Worm (Caenorhabditis elegans) whole organism, late embryonic: Measurements from ENCODE around the gene acs-5.

Source experiments
- C08G9.2 ChIP-seq: sonication (generic microtip); optimal IDR thresholded peaks from 2 replicates; lab custom pipeline; 2016; ENCODE audit warnings: mild to moderate bottlenecking, missing genetic modification characterization, moderate library complexity, missing compliant biosample characterization
- F13H6.1 ChIP-seq: sonication (generic microtip); optimal IDR thresholded peaks from 2 replicates; lab custom pipeline; 2016; ENCODE audit warnings: missing genetic modification characterization, missing compliant biosample characterization
- K09A11.1 ChIP-seq: sonication (generic microtip); optimal IDR thresholded peaks from 2 replicates; lab custom pipeline; 2017; ENCODE audit warnings: antibody characterized with exemption, mild to moderate bottlenecking, missing genetic modification characterization, missing compliant biosample characterization; ENCODE audit not compliant: insufficient read depth
- Y22D7AL.16 ChIP-seq: sonication (generic microtip); optimal IDR thresholded peaks from 2 replicates; lab custom pipeline; 2016; ENCODE audit warnings: missing genetic modification characterization, missing compliant biosample characterization
- ceh-14 ChIP-seq: sonication (generic microtip); optimal IDR thresholded peaks from 2 replicates; lab custom pipeline; 2016; ENCODE audit warnings: missing genotype, missing genetic modification characterization, missing compliant biosample characterization
- ceh-19 ChIP-seq: fragments of 200-800 bp; sonication (Bioruptor generic); optimal IDR thresholded peaks from 2 replicates; lab custom pipeline; 2018; ENCODE audit warnings: mild to moderate bottlenecking, missing genetic modification characterization, missing compliant biosample characterization
- ceh-2 ChIP-seq: sonication (generic microtip); optimal IDR thresholded peaks from 2 replicates; lab custom pipeline; 2016; ENCODE audit warnings: missing genotype, missing genetic modification characterization, missing compliant biosample characterization
- ceh-24 ChIP-seq: sonication (generic microtip); optimal IDR thresholded peaks from 2 replicates; lab custom pipeline; 2016; ENCODE audit warnings: mild to moderate bottlenecking, missing genetic modification characterization, missing compliant biosample characterization
- ceh-34 ChIP-seq: sonication (generic microtip); optimal IDR thresholded peaks from 2 replicates; lab custom pipeline; 2016; ENCODE audit warnings: mild to moderate bottlenecking, missing genetic modification characterization, missing compliant biosample characterization
- ceh-45 ChIP-seq: fragments of 200-800 bp; sonication (Bioruptor generic); IDR thresholded peaks from 2 replicates; pipeline ENCODE4 v1.3.6; 2022; ENCODE audit warnings: missing genetic modification reagents, missing genetic modification characterization, missing compliant biosample characterization
- ceh-6 ChIP-seq: fragments of 200-800 bp; sonication (Bioruptor generic); optimal IDR thresholded peaks from 2 replicates; lab custom pipeline; 2018; ENCODE audit warnings: mild to moderate bottlenecking, missing genetic modification characterization, missing compliant biosample characterization
- ceh-9 ChIP-seq: sonication (generic microtip); optimal IDR thresholded peaks from 2 replicates; lab custom pipeline; 2016; ENCODE audit warnings: mild to moderate bottlenecking, missing genetic modification characterization, inconsistent platforms, missing compliant biosample characterization
- elt-4 ChIP-seq: sonication (generic microtip); optimal IDR thresholded peaks from 2 replicates; lab custom pipeline; 2016; ENCODE audit warnings: missing genetic modification characterization, missing compliant biosample characterization
- ets-4 ChIP-seq: sonication (generic microtip); optimal IDR thresholded peaks from 2 replicates; lab custom pipeline; 2016; ENCODE audit warnings: missing genetic modification characterization, missing compliant biosample characterization
- fax-1 ChIP-seq: sonication (generic microtip); optimal IDR thresholded peaks from 2 replicates; lab custom pipeline; 2016; ENCODE audit warnings: missing genotype, missing genetic modification characterization, missing compliant biosample characterization
- fkh-10 ChIP-seq: fragments of 150-350 bp; optimal IDR thresholded peaks from 2 replicates; lab custom pipeline; 2014; ENCODE audit warnings: missing biosample characterization, missing genetic modification reagents, missing genetic modification characterization
- hlh-30 ChIP-seq: sonication (generic microtip); optimal IDR thresholded peaks from 2 replicates; lab custom pipeline; 2017; ENCODE audit warnings: antibody characterized with exemption, missing genetic modification characterization, missing compliant biosample characterization; ENCODE audit not compliant: insufficient read depth
- hlh-6 ChIP-seq: sonication (generic microtip); optimal IDR thresholded peaks from 2 replicates; lab custom pipeline; 2016; ENCODE audit warnings: missing genotype, missing genetic modification characterization, missing compliant biosample characterization
- lin-11 ChIP-seq: fragments of 200-800 bp; sonication (Bioruptor generic); optimal IDR thresholded peaks from 2 replicates; lab custom pipeline; 2018; ENCODE audit warnings: mild to moderate bottlenecking, missing genetic modification characterization, missing compliant biosample characterization
- odd-2 ChIP-seq: sonication (generic microtip); optimal IDR thresholded peaks from 2 replicates; lab custom pipeline; 2017; ENCODE audit warnings: antibody characterized with exemption, mild to moderate bottlenecking, missing genetic modification characterization, missing compliant biosample characterization
- pax-1 ChIP-seq: fragments of 150-350 bp; optimal IDR thresholded peaks from 2 replicates; lab custom pipeline; 2014; ENCODE audit warnings: missing biosample characterization, missing genetic modification characterization
- pha-2 ChIP-seq: sonication (generic microtip); optimal IDR thresholded peaks from 2 replicates; lab custom pipeline; 2017; ENCODE audit warnings: mild to moderate bottlenecking, missing genetic modification characterization, missing compliant biosample characterization
- sox-4 ChIP-seq: sonication (generic microtip); optimal IDR thresholded peaks from 2 replicates; lab custom pipeline; 2017; ENCODE audit warnings: mild to moderate bottlenecking, missing genetic modification characterization, inconsistent platforms, missing compliant biosample characterization
- syd-9 ChIP-seq: sonication (generic microtip); optimal IDR thresholded peaks from 2 replicates; lab custom pipeline; 2016; ENCODE audit warnings: mild to moderate bottlenecking, missing genetic modification characterization, moderate library complexity, missing compliant biosample characterization
- tbx-2 ChIP-seq: sonication (generic microtip); optimal IDR thresholded peaks from 2 replicates; lab custom pipeline; 2016; ENCODE audit warnings: missing genetic modification characterization, missing compliant biosample characterization
- unc-3 ChIP-seq, 2 experiments: fragments of 200-800 bp in 1 of 2; sonication (Bioruptor generic) in 1 of 2; sonication (generic microtip) in 1 of 2; conservative IDR thresholded peaks in 1 of 2; optimal IDR thresholded peaks in 1 of 2; 2 replicates each; pipeline versions ENCODE4 v1.3.6 to Lab custom; 2016 to 2022; ENCODE audit warnings: missing compliant biosample characterization in 2 of 2, missing genetic modification characterization in 2 of 2, missing genetic modification reagents in 1 of 2
- unc-42 ChIP-seq: sonication (generic microtip); optimal IDR thresholded peaks from 2 replicates; lab custom pipeline; 2016; ENCODE audit warnings: missing genotype, missing genetic modification characterization, missing compliant biosample characterization
- unc-55 ChIP-seq: sonication (generic microtip); optimal IDR thresholded peaks from 2 replicates; lab custom pipeline; 2017; ENCODE audit warnings: missing biosample characterization, missing genetic modification reagents, missing genetic modification characterization

Gene acs-5

ce11 chrIII:13528513-13529249 is 14.7 kb downstream of the acs-5 start:
- TF ChIP-seq C08G9.2 (tag; lab: Kevin White, UChicago): no peak
- peak; percentile 60 for TF ChIP-seq ceh-34 (tag; lab: Kevin White, UChicago)
- TF ChIP-seq, all 69 proteins: peak for 1

ce11 chrIII:13527424-13528097 is 15.8 kb downstream of the acs-5 start, which contains the start of gene lron-13:
lron-13 (plus strand) TSS chrIII:13527438.
- no peak for TF ChIP-seq ets-4
- TF ChIP-seq pax-1: no peak
- peak; percentile 35 for TF ChIP-seq pha-2
- TF ChIP-seq ceh-2: no peak
- no peak for TF ChIP-seq unc-3 (GFP tag; conservative IDR thresholded peaks at IDR 0.05; lab: Robert Waterston, UW)
- no peak for TF ChIP-seq unc-3 (tag; optimal IDR thresholded peaks at IDR 0.05; lab: Kevin White, UChicago)
- no peak for TF ChIP-seq lin-11 (tag; lab: Kevin White, UChicago)
- TF ChIP-seq syd-9 (tag; lab: Kevin White, UChicago): no peak
- TF ChIP-seq tbx-2 (tag; lab: Kevin White, UChicago): peak; percentile 13
- TF ChIP-seq ceh-24 (tag; lab: Kevin White, UChicago): no peak

- no peak for TF ChIP-seq K09A11.1 (tag; lab: Kevin White, UChicago)
- no peak for TF ChIP-seq syd-9 (tag; lab: Kevin White, UChicago)
- peak; percentile 85 for TF ChIP-seq fkh-10
- no peak for TF ChIP-seq elt-4 (tag; lab: Kevin White, UChicago)
- no peak for TF ChIP-seq fax-1 (tag; lab: Kevin White, UChicago)
- no peak for TF ChIP-seq unc-55 (GFP tag; lab: Kevin White, UChicago)
- TF ChIP-seq unc-42: peak; percentile 92
- no peak for TF ChIP-seq ceh-24 (tag; lab: Kevin White, UChicago)
- no peak for TF ChIP-seq Y22D7AL.16 (tag; lab: Kevin White, UChicago)
Observed at ce11 chrIII:13526702-13527101, 16.6 kb downstream of the acs-5 start.

- TF ChIP-seq unc-55 (GFP tag; lab: Kevin White, UChicago) (no peak), ceh-24 (tag; lab: Kevin White, UChicago) (no peak), F13H6.1 (no peak), fkh-10 (no peak), ceh-9 (no peak), ceh-6 (GFP tag; lab: Kevin White, UChicago) (no peak), ceh-45 (no peak), hlh-30 (tag; lab: Kevin White, UChicago) (no peak), Y22D7AL.16 (tag; lab: Kevin White, UChicago) (no peak)
Observed at ce11 chrIII:13526191-13526590, 17.1 kb downstream of the acs-5 start.

ce11 chrIII:13525118-13525839 is 18.1 kb downstream of the acs-5 start:
- TF ChIP-seq hlh-6 (no peak), sox-4 (peak; percentile 7), ceh-45 (0 out of 2 replicates have a peak, but pooled peaks have one; percentile 19), odd-2 (tag; lab: Kevin White, UChicago) (no peak), unc-42 (peak; percentile 90), ceh-19 (GFP tag; lab: Kevin White, UChicago) (peak; percentile 34), ceh-2 (no peak), ceh-14 (no peak), ceh-34 (tag; lab: Kevin White, UChicago) (peak; percentile 24)
